Fruit fly (Drosophila melanogaster) whole organism, prepupa: ENCODE data around the gene CG11686.

ENCODE experiments used
- Blimp-1 ChIP-seq: fragments of 200-800 bp; sonication (Bioruptor generic); optimal IDR thresholded peaks from 3 replicates; lab custom pipeline; 2017; ENCODE audit warnings: missing biosample characterization, missing genetic modification characterization, mild to moderate bottlenecking, moderate library complexity, missing genetic modification reagents
- CG10669 ChIP-seq: fragments of 200-800 bp; sonication (Bioruptor generic); optimal IDR thresholded peaks from 3 replicates; lab custom pipeline; 2018; ENCODE audit warnings: missing biosample characterization, mild to moderate bottlenecking, missing genetic modification characterization, moderate library complexity
- CG11762 ChIP-seq: fragments of 200-800 bp; sonication (Bioruptor generic); optimal IDR thresholded peaks from 3 replicates; lab custom pipeline; 2016; ENCODE audit warnings: missing biosample characterization, missing genetic modification characterization; ENCODE audit not compliant: insufficient read depth
- CG31627 ChIP-seq: fragments of 200-800 bp; sonication (Bioruptor generic); optimal IDR thresholded peaks from 3 replicates; lab custom pipeline; 2016; ENCODE audit warnings: missing biosample characterization, missing genetic modification characterization
- CG6163 ChIP-seq: fragments of 200-800 bp; sonication (Bioruptor generic); IDR thresholded peaks from 3 replicates; pipeline ENCODE4 v1.3.6; 2022; ENCODE audit warnings: missing biosample characterization, missing genetic modification characterization
- CG8119 ChIP-seq: fragments of 200-800 bp; sonication (Bioruptor generic); IDR thresholded peaks from 3 replicates; pipeline ENCODE4 v1.3.6; 2022; ENCODE audit warnings: missing biosample characterization, missing genetic modification characterization
- CG8632 ChIP-seq: fragments of 200-800 bp; sonication (Bioruptor generic); optimal IDR thresholded peaks from 3 replicates; lab custom pipeline; 2016; ENCODE audit warnings: missing biosample characterization, missing genetic modification characterization
- Eip78C ChIP-seq: fragments of 200-800 bp; sonication (Bioruptor generic); peaks from one replicate; lab custom pipeline; 2016; ENCODE audit warnings: missing biosample characterization, missing genetic modification characterization
- Eip93F ChIP-seq: fragments of 200-800 bp; sonication (Bioruptor generic); optimal IDR thresholded peaks from 2 replicates; lab custom pipeline; 2016; ENCODE audit warnings: missing biosample characterization, mild to moderate bottlenecking, missing genetic modification characterization
- Hr4 ChIP-seq: fragments of 200-800 bp; sonication (Bioruptor generic); optimal IDR thresholded peaks from 3 replicates; lab custom pipeline; 2016; ENCODE audit warnings: missing biosample characterization, missing genetic modification characterization
- Lpt ChIP-seq: fragments of 200-800 bp; sonication (Bioruptor generic); optimal IDR thresholded peaks from 3 replicates; lab custom pipeline; 2016; ENCODE audit warnings: missing biosample characterization, missing genetic modification characterization
- dsx ChIP-seq: fragments of 200-800 bp; optimal IDR thresholded peaks from 3 replicates; lab custom pipeline; 2019; ENCODE audit warnings: missing biosample characterization, mild to moderate bottlenecking, missing genetic modification characterization, moderate library complexity; ENCODE audit not compliant: poor library complexity, severe bottlenecking
- pdm3 ChIP-seq: fragments of 200-800 bp; sonication (Bioruptor generic); optimal IDR thresholded peaks from 3 replicates; lab custom pipeline; 2016; ENCODE audit warnings: missing biosample characterization, missing genetic modification characterization
- salr ChIP-seq, 2 experiments: fragments of 200-800 bp; sonication (Bioruptor generic); optimal IDR thresholded peaks; 3 replicates each; lab custom pipeline; 2016 to 2018; ENCODE audit warnings: missing biosample characterization in 2 of 2, missing genetic modification characterization in 2 of 2, mild to moderate bottlenecking in 1 of 2

DNA sequence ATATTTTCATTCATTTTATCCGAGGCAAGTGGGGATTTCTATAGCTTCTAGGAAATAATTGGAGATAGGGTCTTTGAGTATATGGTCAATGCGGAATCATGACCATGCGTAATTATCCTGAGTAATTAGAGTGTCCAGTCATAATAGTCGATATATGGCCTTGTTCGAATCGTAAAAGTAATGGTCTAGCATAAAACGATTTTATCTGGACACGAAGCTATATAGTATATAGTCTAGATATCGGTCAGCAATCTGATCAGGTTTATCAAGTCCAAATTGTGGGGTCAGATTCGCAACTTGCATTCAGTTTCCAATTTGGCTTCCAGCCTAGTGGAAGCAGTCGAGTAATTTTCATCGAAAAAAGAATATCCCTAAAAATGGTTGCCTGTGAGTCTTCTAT is 42.2 kb downstream of the CG11686 start, which contains the start of gene CG32473:
- TF ChIP-seq CG31627 (GFP tag; lab: Kevin White, UChicago) (no peak), CG8119 (no peak), CG11762 (GFP tag; lab: Kevin White, UChicago) (no peak), Eip93F (no peak), Eip78C (GFP tag; lab: Kevin White, UChicago) (no peak), Lpt (GFP tag; lab: Kevin White, UChicago) (no peak), CG6163 (GFP tag; lab: Robert Waterston, UW) (no peak), dsx (no peak), salr (GFP tag; optimal IDR thresholded peaks at IDR 0.05; lab: Kevin White, UChicago) (no peak), pdm3 (GFP tag; lab: Kevin White, UChicago) (no peak), Blimp-1 (GFP tag; lab: Kevin White, UChicago) (no peak), CG10669 (no peak), CG8632 (no peak), Hr4 (GFP tag; lab: Kevin White, UChicago) (no peak)
